Fruit fly (Drosophila melanogaster): Measurements from ENCODE around the gene Bin1.

Bin1 gene

DNA sequence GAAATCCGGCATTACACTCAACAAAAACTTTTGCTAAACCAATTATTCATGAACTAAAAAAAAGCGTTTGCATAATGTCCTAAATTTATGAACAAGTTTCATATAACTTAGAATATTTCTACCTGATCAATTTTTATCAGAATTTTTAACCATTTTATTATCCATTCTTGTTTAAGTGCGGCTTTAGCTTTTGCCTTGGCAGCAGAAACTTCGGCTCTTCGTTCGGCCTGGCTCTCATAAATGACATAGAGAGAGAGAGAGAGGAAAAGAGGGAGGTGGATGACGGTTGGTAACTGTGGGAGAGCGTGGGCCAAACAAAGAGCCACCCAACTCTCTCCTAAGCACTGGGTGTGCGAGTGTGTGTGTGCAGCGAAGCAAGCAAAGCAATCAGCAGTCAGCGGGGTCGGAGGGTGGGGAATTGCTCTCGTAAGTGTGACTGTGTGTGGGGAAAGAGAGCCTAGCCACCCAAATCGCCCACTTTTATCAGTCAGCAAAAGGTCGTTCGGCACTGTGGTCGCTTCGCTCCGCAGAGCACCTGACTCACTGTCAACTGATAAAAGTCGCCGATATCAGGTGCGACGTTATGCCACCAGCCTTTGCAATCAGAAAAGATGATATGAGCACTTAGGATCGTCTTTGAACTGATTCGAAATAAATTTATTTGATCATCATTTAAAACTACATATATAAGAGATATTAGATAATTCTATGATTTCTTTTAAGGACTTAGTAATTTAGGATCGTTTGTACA lies 35.2 kb upstream of the Bin1 start:
- TF ChIP-seq OdsH (GFP tag; optimal IDR thresholded peaks at IDR 0.05) = peak; percentile 91
- no peak for TF ChIP-seq CrebA (GFP tag; optimal IDR thresholded peaks at IDR 0.05; ENCODE audit: borderline replicate concordance)
- peak; percentile 74 to 91 for TF ChIP-seq foxo (GFP tag; optimal IDR thresholded peaks at IDR 0.05)
- peak; percentile 89 for TF ChIP-seq br (GFP tag; optimal IDR thresholded peaks at IDR 0.05)
- peak; percentile 82 for TF ChIP-seq Hnf4 (GFP tag; optimal IDR thresholded peaks at IDR 0.05)
- no peak for TF ChIP-seq usp (GFP tag; optimal IDR thresholded peaks at IDR 0.05)
- peak; percentile 55 for TF ChIP-seq Hr83 (GFP tag; optimal IDR thresholded peaks at IDR 0.05; ENCODE audit: poor library complexity, severe bottlenecking)
- peak; percentile 88 for TF ChIP-seq CG32264 (GFP tag; optimal IDR thresholded peaks at IDR 0.05)
- peak; percentile 94 for TF ChIP-seq h (GFP tag; optimal IDR thresholded peaks at IDR 0.05)
- TF ChIP-seq HLH106 (tag; optimal IDR thresholded peaks at IDR 0.05) = peak; percentile 81
- TF ChIP-seq Jra (GFP tag; optimal IDR thresholded peaks at IDR 0.05) = peak; percentile 74
- TF ChIP-seq Hr78 (GFP tag; optimal IDR thresholded peaks at IDR 0.05) = no peak
- no peak for TF ChIP-seq Myc (optimal IDR thresholded peaks at IDR 0.05)
- TF ChIP-seq rgr (GFP tag; optimal IDR thresholded peaks at IDR 0.05) = peak; percentile 93
- peak; percentile 68 for TF ChIP-seq dsf (GFP tag; optimal IDR thresholded peaks at IDR 0.05; ENCODE audit: borderline replicate concordance)
- peak; percentile 73 for TF ChIP-seq dmrt93B (GFP tag; optimal IDR thresholded peaks at IDR 0.05)
- peak; percentile 91 for TF ChIP-seq Dif (GFP tag; optimal IDR thresholded peaks at IDR 0.05; ENCODE audit: partially characterized antibody)
- peak; percentile 47 for TF ChIP-seq N (GFP tag; optimal IDR thresholded peaks at IDR 0.05)
- no peak for TF ChIP-seq jim (GFP tag; optimal IDR thresholded peaks at IDR 0.05)
- TF ChIP-seq psq (GFP tag; optimal IDR thresholded peaks at IDR 0.05) = peak; percentile 79
- no peak for TF ChIP-seq Dfd (GFP tag; optimal IDR thresholded peaks at IDR 0.05)
- TF ChIP-seq lola (GFP tag; optimal IDR thresholded peaks at IDR 0.05) = no peak
- TF ChIP-seq tai (GFP tag; optimal IDR thresholded peaks at IDR 0.05) = peak; percentile 73
- no peak for TF ChIP-seq pan (optimal IDR thresholded peaks at IDR 0.05)
- peak; percentile 78 to 85 for TF ChIP-seq dl (GFP tag; optimal IDR thresholded peaks at IDR 0.05; ENCODE audit: insufficient read depth in 1 of 2, partially characterized antibody in 2 of 2)
- peak; percentile 40 for TF ChIP-seq Vsx2 (GFP tag; optimal IDR thresholded peaks at IDR 0.05; ENCODE audit: partially characterized antibody)
- TF ChIP-seq Sp1 (GFP tag; optimal IDR thresholded peaks at IDR 0.05) = peak; percentile 85
- peak; percentile 93 for TF ChIP-seq fru (GFP tag; optimal IDR thresholded peaks at IDR 0.05)
- peak; percentile 2 for TF ChIP-seq CG9705 (GFP tag; optimal IDR thresholded peaks at IDR 0.05)
- TF ChIP-seq Mio (GFP tag; optimal IDR thresholded peaks at IDR 0.05) = peak; percentile 26
- peak; percentile 30 for TF ChIP-seq GATAd (GFP tag; optimal IDR thresholded peaks at IDR 0.05)
- peak; percentile 63 for TF ChIP-seq sage (GFP tag; optimal IDR thresholded peaks at IDR 0.05)
- peak; percentile 81 for TF ChIP-seq woc (GFP tag; optimal IDR thresholded peaks at IDR 0.05)
- peak; percentile 90 for TF ChIP-seq brk (GFP tag; optimal IDR thresholded peaks at IDR 0.05)
- peak; percentile 94 for TF ChIP-seq sv (GFP tag; optimal IDR thresholded peaks at IDR 0.05)
- peak; percentile 94 for TF ChIP-seq ey (GFP tag; optimal IDR thresholded peaks at IDR 0.05)
- TF ChIP-seq Rel (GFP tag; optimal IDR thresholded peaks at IDR 0.05) = peak; percentile 72
- peak; percentile 79 for TF ChIP-seq Rel (tag; optimal IDR thresholded peaks at IDR 0.05)
- no peak for TF ChIP-seq Abd-B (GFP tag; optimal IDR thresholded peaks at IDR 0.05)

- TF ChIP-seq Hnf4 (GFP tag; optimal IDR thresholded peaks at IDR 0.05) (no peak), sage (GFP tag; optimal IDR thresholded peaks at IDR 0.05) (no peak), Jra (GFP tag; optimal IDR thresholded peaks at IDR 0.05) (no peak), rgr (GFP tag; optimal IDR thresholded peaks at IDR 0.05) (no peak), CrebA (GFP tag; optimal IDR thresholded peaks at IDR 0.05; ENCODE audit: borderline replicate concordance) (no peak), br (GFP tag; optimal IDR thresholded peaks at IDR 0.05) (no peak), ey (GFP tag; optimal IDR thresholded peaks at IDR 0.05) (no peak), Sp1 (GFP tag; optimal IDR thresholded peaks at IDR 0.05) (peak; percentile 23), lola (GFP tag; optimal IDR thresholded peaks at IDR 0.05) (no peak), OdsH (GFP tag; optimal IDR thresholded peaks at IDR 0.05) (peak; percentile 28), Dfd (GFP tag; optimal IDR thresholded peaks at IDR 0.05) (no peak), dsf (GFP tag; optimal IDR thresholded peaks at IDR 0.05; ENCODE audit: borderline replicate concordance) (no peak), Rel (GFP tag; optimal IDR thresholded peaks at IDR 0.05) (no peak), Rel (tag; optimal IDR thresholded peaks at IDR 0.05) (no peak), N (GFP tag; optimal IDR thresholded peaks at IDR 0.05) (no peak), CG32264 (GFP tag; optimal IDR thresholded peaks at IDR 0.05) (no peak), tai (GFP tag; optimal IDR thresholded peaks at IDR 0.05) (peak; percentile 17), Hr78 (GFP tag; optimal IDR thresholded peaks at IDR 0.05) (no peak), fru (GFP tag; optimal IDR thresholded peaks at IDR 0.05) (peak; percentile 41), Abd-B (GFP tag; optimal IDR thresholded peaks at IDR 0.05) (no peak), Vsx2 (GFP tag; optimal IDR thresholded peaks at IDR 0.05; ENCODE audit: partially characterized antibody) (no peak), Mio (GFP tag; optimal IDR thresholded peaks at IDR 0.05) (no peak), HLH106 (tag; optimal IDR thresholded peaks at IDR 0.05) (peak; percentile 8), sv (GFP tag; optimal IDR thresholded peaks at IDR 0.05) (no peak), CG9705 (GFP tag; optimal IDR thresholded peaks at IDR 0.05) (no peak), usp (GFP tag; optimal IDR thresholded peaks at IDR 0.05) (no peak), brk (GFP tag; optimal IDR thresholded peaks at IDR 0.05) (no peak), foxo (GFP tag; optimal IDR thresholded peaks at IDR 0.05) (peak in 1 of 2 experiments; percentile 30), dmrt93B (GFP tag; optimal IDR thresholded peaks at IDR 0.05) (no peak), dl (GFP tag; optimal IDR thresholded peaks at IDR 0.05; ENCODE audit: insufficient read depth in 1 of 2, partially characterized antibody in 2 of 2) (no peak), Myc (optimal IDR thresholded peaks at IDR 0.05) (no peak), psq (GFP tag; optimal IDR thresholded peaks at IDR 0.05) (peak; percentile 27), jim (GFP tag; optimal IDR thresholded peaks at IDR 0.05) (no peak), Hr83 (GFP tag; optimal IDR thresholded peaks at IDR 0.05; ENCODE audit: poor library complexity, severe bottlenecking) (no peak), woc (GFP tag; optimal IDR thresholded peaks at IDR 0.05) (no peak), Dif (GFP tag; optimal IDR thresholded peaks at IDR 0.05; ENCODE audit: partially characterized antibody) (no peak), pan (optimal IDR thresholded peaks at IDR 0.05) (no peak), h (GFP tag; optimal IDR thresholded peaks at IDR 0.05) (peak; percentile 18)
These were observed 34.1 kb upstream of the Bin1 start for dm6 chr3R:16223252-16224037.

All from whole organism, wandering third instar larva.